Fruit fly (Drosophila melanogaster) whole organism, pupa: ENCODE data around the gene djl.

Experiments
- CG12605 ChIP-seq: fragments of 200-800 bp; sonication (Bioruptor generic); IDR thresholded peaks from 2 replicates; pipeline ENCODE4 v1.3.6; 2022; ENCODE audit warnings: missing biosample characterization, missing genetic modification characterization
- CG15710 ChIP-seq: fragments of 200-800 bp; sonication (Bioruptor generic); optimal IDR thresholded peaks from 2 replicates; lab custom pipeline; 2018; ENCODE audit warnings: missing biosample characterization, mild to moderate bottlenecking, missing genetic modification characterization, moderate library complexity
- CG34367 ChIP-seq: fragments of 200-800 bp; sonication (Bioruptor generic); optimal IDR thresholded peaks from 2 replicates; lab custom pipeline; 2018; ENCODE audit warnings: missing biosample characterization, mild to moderate bottlenecking, missing genetic modification characterization
- CG4496 ChIP-seq: fragments of 200-800 bp; sonication (Bioruptor generic); IDR thresholded peaks from 3 replicates; pipeline ENCODE4 v1.3.6; 2022; ENCODE audit warnings: missing biosample characterization, missing genetic modification characterization
- CG8159 ChIP-seq: fragments of 200-800 bp; sonication (Bioruptor generic); optimal IDR thresholded peaks from 3 replicates; lab custom pipeline; 2018; ENCODE audit warnings: missing biosample characterization, mild to moderate bottlenecking, missing genetic modification characterization, moderate library complexity
- CG8301 ChIP-seq: fragments of 200-800 bp; sonication (Bioruptor generic); optimal IDR thresholded peaks from 2 replicates; lab custom pipeline; 2018; ENCODE audit warnings: missing biosample characterization, mild to moderate bottlenecking, missing genetic modification characterization
- D1 ChIP-seq: fragments of 200-800 bp; sonication (Bioruptor generic); optimal IDR thresholded peaks from 2 replicates; lab custom pipeline; 2018; ENCODE audit warnings: missing biosample characterization, mild to moderate bottlenecking, missing genetic modification characterization, moderate library complexity
- EcR ChIP-seq: fragments of 200-800 bp; sonication (Bioruptor generic); optimal IDR thresholded peaks from 3 replicates; lab custom pipeline; 2019; ENCODE audit warnings: missing biosample characterization, missing genetic modification characterization, mild to moderate bottlenecking, moderate library complexity, missing genetic modification reagents
- Ets98B ChIP-seq: fragments of 200-800 bp; sonication (Bioruptor generic); IDR thresholded peaks from 2 replicates; pipeline ENCODE4 v1.3.6; 2022; ENCODE audit warnings: missing biosample characterization, missing genetic modification characterization
- fd96Ca ChIP-seq: fragments of 200-800 bp; sonication (Bioruptor generic); IDR thresholded peaks from 3 replicates; pipeline ENCODE4 v1.3.6; 2022; ENCODE audit warnings: missing biosample characterization, missing genetic modification characterization
- rn ChIP-seq: fragments of 200-800 bp; sonication (Bioruptor generic); IDR thresholded peaks from 2 replicates; pipeline ENCODE4 v1.3.6; 2022; ENCODE audit warnings: missing biosample characterization, missing genetic modification characterization

DNA sequence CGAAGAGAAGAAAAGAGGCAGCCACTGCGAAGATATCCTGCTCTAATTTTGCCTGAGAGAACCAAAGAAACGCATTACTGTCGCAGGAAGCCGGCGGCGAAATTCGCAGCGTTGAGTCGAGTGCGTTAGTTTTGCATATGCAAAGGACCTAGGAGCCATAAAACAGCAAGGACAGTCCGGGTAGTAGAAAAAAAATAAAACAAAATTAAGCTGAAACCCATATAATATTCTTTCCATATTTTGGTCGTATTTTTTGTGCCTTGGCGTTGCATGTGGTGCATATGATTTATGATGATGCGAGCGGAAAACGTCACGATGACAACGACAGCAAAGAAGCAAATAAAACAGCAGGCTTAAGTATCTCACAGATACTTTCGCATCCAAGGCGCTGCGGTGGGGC lies 26.9 kb upstream of the djl start:
- TF ChIP-seq CG8301 (tag; lab: Kevin White, UChicago) (no peak), EcR (no peak), CG8159 (no peak), rn (GFP tag; lab: Robert Waterston, UW) (no peak), CG15710 (no peak), Ets98B (GFP tag; lab: Robert Waterston, UW) (no peak), CG12605 (GFP tag; lab: Robert Waterston, UW) (no peak), D1 (tag; lab: Kevin White, UChicago) (no peak), CG4496 (GFP tag; lab: Robert Waterston, UW) (no peak), CG34367 (tag; lab: Kevin White, UChicago) (no peak), fd96Ca (GFP tag; lab: Robert Waterston, UW) (no peak)
